Fruit fly (Drosophila melanogaster): ENCODE data around the gene CG7203.

Gene CG7203

dm6 chr2L:7753086-7753485 is at the start of gene CG7203:
TSS of gene CG7203 (minus strand) at chr2L:7753186.
- TF ChIP-seq pan (optimal IDR thresholded peaks at IDR 0.05) (no peak), EcR (GFP tag; optimal IDR thresholded peaks at IDR 0.05) (no peak), CG8478 (optimal IDR thresholded peaks at IDR 0.05) (no peak), usp (GFP tag; optimal IDR thresholded peaks at IDR 0.05) (no peak), Dll (optimal IDR thresholded peaks at IDR 0.05) (no peak), psq (optimal IDR thresholded peaks at IDR 0.05) (no peak)

- TF ChIP-seq EcR (GFP tag; optimal IDR thresholded peaks at IDR 0.05) (peak in 1 of 2 experiments; percentile 27), usp (GFP tag; optimal IDR thresholded peaks at IDR 0.05) (no peak)
Measured at dm6 chr2L:7799804-7800433, 46.9 kb upstream of the CG7203 start, which contains the start of the genes Herp and r2d2. TSS of gene Herp (minus strand) at chr2L:7800058. TSS of gene r2d2 (plus strand) at chr2L:7800147.

- TF ChIP-seq usp (GFP tag; optimal IDR thresholded peaks at IDR 0.05) = no peak
Measured at dm6 chr2L:7795859-7796258, 42.9 kb upstream of the CG7203 start, which contains the start of gene LKRSDH. TSS of gene LKRSDH (minus strand) at chr2L:7795959.

dm6 chr2L:7794689-7795475 is 41.9 kb upstream of the CG7203 start:
- TF ChIP-seq CG8478 (optimal IDR thresholded peaks at IDR 0.05) = no peak
- TF ChIP-seq EcR (GFP tag; optimal IDR thresholded peaks at IDR 0.05) = no peak
- no peak for TF ChIP-seq usp (GFP tag; optimal IDR thresholded peaks at IDR 0.05)
- TF ChIP-seq psq (optimal IDR thresholded peaks at IDR 0.05) = no peak
- TF ChIP-seq pan (optimal IDR thresholded peaks at IDR 0.05) = no peak
- no peak for TF ChIP-seq Dll (optimal IDR thresholded peaks at IDR 0.05)

dm6 chr2L:7791356-7791738 is 38.4 kb upstream of the CG7203 start:
- no peak for TF ChIP-seq usp (GFP tag; optimal IDR thresholded peaks at IDR 0.05)
- TF ChIP-seq psq (optimal IDR thresholded peaks at IDR 0.05) = no peak
- no peak for TF ChIP-seq CG8478 (optimal IDR thresholded peaks at IDR 0.05)
- no peak for TF ChIP-seq pan (optimal IDR thresholded peaks at IDR 0.05)
- TF ChIP-seq Dll (optimal IDR thresholded peaks at IDR 0.05) = no peak
- TF ChIP-seq EcR (GFP tag; optimal IDR thresholded peaks at IDR 0.05) = no peak

- TF ChIP-seq Dll (optimal IDR thresholded peaks at IDR 0.05) (no peak), CG8478 (optimal IDR thresholded peaks at IDR 0.05) (no peak), usp (GFP tag; optimal IDR thresholded peaks at IDR 0.05) (no peak), EcR (GFP tag; optimal IDR thresholded peaks at IDR 0.05) (no peak), pan (optimal IDR thresholded peaks at IDR 0.05) (no peak), psq (optimal IDR thresholded peaks at IDR 0.05) (no peak)
Measured at dm6 chr2L:7790448-7791355, 37.7 kb upstream of the CG7203 start, which contains the start of gene CG7149. TSS of gene CG7149 (minus strand) at chr2L:7790557.

- TF ChIP-seq psq (optimal IDR thresholded peaks at IDR 0.05) (no peak), usp (GFP tag; optimal IDR thresholded peaks at IDR 0.05) (no peak), CG8478 (optimal IDR thresholded peaks at IDR 0.05) (no peak), EcR (GFP tag; optimal IDR thresholded peaks at IDR 0.05) (no peak), pan (optimal IDR thresholded peaks at IDR 0.05) (no peak), Dll (optimal IDR thresholded peaks at IDR 0.05) (no peak)
Measured at dm6 chr2L:7790081-7790447, 37.1 kb upstream of the CG7203 start.

- TF ChIP-seq EcR (GFP tag; optimal IDR thresholded peaks at IDR 0.05) (no peak), CG8478 (optimal IDR thresholded peaks at IDR 0.05) (no peak), psq (optimal IDR thresholded peaks at IDR 0.05) (no peak), Dll (optimal IDR thresholded peaks at IDR 0.05) (no peak)
Measured at dm6 chr2L:7788952-7789466, 36.0 kb upstream of the CG7203 start.

- TF ChIP-seq Dll (optimal IDR thresholded peaks at IDR 0.05) (no peak), psq (optimal IDR thresholded peaks at IDR 0.05) (no peak), pan (optimal IDR thresholded peaks at IDR 0.05) (no peak), EcR (GFP tag; optimal IDR thresholded peaks at IDR 0.05) (no peak), CG8478 (optimal IDR thresholded peaks at IDR 0.05) (no peak), usp (GFP tag; optimal IDR thresholded peaks at IDR 0.05) (no peak)
Measured at dm6 chr2L:7782788-7783401, 29.9 kb upstream of the CG7203 start, which contains the start of gene Brd7-9. TSS of gene Brd7-9 (plus strand) at chr2L:7782865.

dm6 chr2L:7781165-7781564 is 28.2 kb upstream of the CG7203 start, which contains the start of gene CG7164:
TSS of gene CG7164 (plus strand) at chr2L:7781465.
- TF ChIP-seq pan (optimal IDR thresholded peaks at IDR 0.05) (no peak), Dll (optimal IDR thresholded peaks at IDR 0.05) (no peak), psq (optimal IDR thresholded peaks at IDR 0.05) (no peak), CG8478 (optimal IDR thresholded peaks at IDR 0.05) (no peak), usp (GFP tag; optimal IDR thresholded peaks at IDR 0.05) (no peak), EcR (GFP tag; optimal IDR thresholded peaks at IDR 0.05) (no peak)

- TF ChIP-seq pan (optimal IDR thresholded peaks at IDR 0.05) = no peak
- TF ChIP-seq psq (optimal IDR thresholded peaks at IDR 0.05) = no peak
Measured at dm6 chr2L:7779785-7780184, 26.8 kb upstream of the CG7203 start, which contains the start of gene Uro. TSS of gene Uro (plus strand) at chr2L:7780085.
